Worm (Caenorhabditis elegans) whole organism, L3 larva: ENCODE data around the gene Y45G5AL.1.

Source experiments
- ZK546.5 ChIP-seq: sonication (generic microtip); optimal IDR thresholded peaks from 2 replicates; lab custom pipeline; 2017; ENCODE audit warnings: missing biosample characterization, missing genetic modification characterization
- aly-2 ChIP-seq: fragments of 150-350 bp; optimal IDR thresholded peaks from 2 replicates; lab custom pipeline; 2014; ENCODE audit warnings: missing biosample characterization, missing genetic modification characterization
- ama-1 ChIP-seq: fragments of 150-350 bp; optimal IDR thresholded peaks from 2 replicates; lab custom pipeline; 2018
- ceh-16 ChIP-seq: sonication (generic microtip); optimal IDR thresholded peaks from 2 replicates; lab custom pipeline; 2017; ENCODE audit warnings: missing biosample characterization, missing genetic modification characterization
- ceh-28 ChIP-seq: fragments of 150-350 bp; optimal IDR thresholded peaks from 2 replicates; lab custom pipeline; 2014; ENCODE audit warnings: missing biosample characterization, missing genetic modification reagents, missing genetic modification characterization
- ceh-9 ChIP-seq: sonication (generic microtip); optimal IDR thresholded peaks from 2 replicates; lab custom pipeline; 2018; ENCODE audit warnings: missing biosample characterization, missing genetic modification characterization
- daf-12 ChIP-seq: fragments of 150-350 bp; optimal IDR thresholded peaks from 2 replicates; lab custom pipeline; 2014; ENCODE audit warnings: missing biosample characterization, missing genetic modification reagents, missing genetic modification characterization
- elt-1 ChIP-seq: fragments of 150-350 bp; optimal IDR thresholded peaks from 2 replicates; lab custom pipeline; 2014; ENCODE audit warnings: missing biosample characterization, missing genetic modification characterization
- elt-2 ChIP-seq: sonication (generic microtip); optimal IDR thresholded peaks from 2 replicates; lab custom pipeline; 2016; ENCODE audit warnings: missing genetic modification reagents, mild to moderate bottlenecking, missing genetic modification characterization, missing compliant biosample characterization
- elt-3 ChIP-seq, 3 experiments: fragments of 150-350 bp in 1 of 3; sonication (generic microtip) in 2 of 3; optimal IDR thresholded peaks; 2 replicates in 2 of 3; 4 replicates in 1 of 3; lab custom pipeline; 2014 to 2017; ENCODE audit warnings: missing biosample characterization in 3 of 3, missing genetic modification characterization in 3 of 3
- eor-1 ChIP-seq, 2 experiments: fragments of 150-350 bp; optimal IDR thresholded peaks; 2 replicates each; lab custom pipeline; 2014 to 2018; ENCODE audit warnings: missing biosample characterization in 2 of 2, missing genetic modification characterization in 2 of 2
- fos-1 ChIP-seq: fragments of 150-350 bp; optimal IDR thresholded peaks from 2 replicates; lab custom pipeline; 2014; ENCODE audit warnings: missing biosample characterization, missing genetic modification characterization
- hmg-11 ChIP-seq: sonication (generic microtip); optimal IDR thresholded peaks from 2 replicates; lab custom pipeline; 2016; ENCODE audit warnings: missing genetic modification characterization, missing compliant biosample characterization
- lin-15B ChIP-seq: fragments of 150-350 bp; optimal IDR thresholded peaks from 2 replicates; lab custom pipeline; 2014; ENCODE audit warnings: missing biosample characterization, missing genetic modification characterization
- lsy-12 ChIP-seq: sonication (generic microtip); optimal IDR thresholded peaks from 2 replicates; lab custom pipeline; 2016; ENCODE audit warnings: mild to moderate bottlenecking, missing genetic modification characterization, missing compliant biosample characterization
- mdl-1 ChIP-seq: fragments of 150-350 bp; optimal IDR thresholded peaks from 2 replicates; lab custom pipeline; 2014; ENCODE audit warnings: missing biosample characterization, missing genetic modification characterization
- mml-1 ChIP-seq: fragments of 150-350 bp; sonication (generic microtip); optimal IDR thresholded peaks from 3 replicates; lab custom pipeline; 2014; ENCODE audit warnings: missing biosample characterization, missing genetic modification characterization
- nfya-1 ChIP-seq: sonication (generic microtip); optimal IDR thresholded peaks from 2 replicates; lab custom pipeline; 2017; ENCODE audit warnings: missing genetic modification characterization, mild to moderate bottlenecking, missing compliant biosample characterization, antibody characterized with exemption, moderate library complexity; ENCODE audit not compliant: insufficient read depth
- nhr-11 ChIP-seq: fragments of 150-350 bp; optimal IDR thresholded peaks from 2 replicates; lab custom pipeline; 2014; ENCODE audit warnings: missing biosample characterization, missing genetic modification characterization
- nhr-12 ChIP-seq: fragments of 150-350 bp; optimal IDR thresholded peaks from 2 replicates; lab custom pipeline; 2014; ENCODE audit warnings: missing biosample characterization, missing genetic modification characterization
- nhr-23 ChIP-seq: fragments of 150-350 bp; optimal IDR thresholded peaks from 2 replicates; lab custom pipeline; 2014; ENCODE audit warnings: missing biosample characterization, missing genetic modification reagents, missing genetic modification characterization
- nhr-237 ChIP-seq: fragments of 150-350 bp; optimal IDR thresholded peaks from 2 replicates; lab custom pipeline; 2014; ENCODE audit warnings: missing biosample characterization, missing genetic modification characterization
- nhr-25 ChIP-seq: sonication (generic microtip); optimal IDR thresholded peaks from 2 replicates; lab custom pipeline; 2017; ENCODE audit warnings: missing biosample characterization, missing genetic modification characterization
- nhr-28 ChIP-seq: fragments of 150-350 bp; optimal IDR thresholded peaks from 2 replicates; lab custom pipeline; 2014; ENCODE audit warnings: missing biosample characterization, missing genetic modification characterization
- nhr-43 ChIP-seq: sonication (generic microtip); optimal IDR thresholded peaks from 2 replicates; lab custom pipeline; 2016; ENCODE audit warnings: mild to moderate bottlenecking, missing genetic modification characterization, missing compliant biosample characterization; ENCODE audit not compliant: poor library complexity, severe bottlenecking
- nhr-67 ChIP-seq: fragments of 150-350 bp; optimal IDR thresholded peaks from 2 replicates; lab custom pipeline; 2014; ENCODE audit warnings: missing biosample characterization, missing genetic modification characterization
- pqm-1 ChIP-seq: fragments of 150-350 bp; optimal IDR thresholded peaks from 2 replicates; lab custom pipeline; 2017; ENCODE audit warnings: missing biosample characterization, missing genetic modification characterization, inconsistent platforms
- sea-2 ChIP-seq: fragments of 150-350 bp; sonication (generic microtip); optimal IDR thresholded peaks from 4 replicates; lab custom pipeline; 2014; ENCODE audit warnings: missing biosample characterization, missing genetic modification reagents, missing genetic modification characterization
- tbx-2 ChIP-seq: sonication (generic microtip); optimal IDR thresholded peaks from 2 replicates; lab custom pipeline; 2016; ENCODE audit warnings: mild to moderate bottlenecking, missing genetic modification characterization, missing compliant biosample characterization
- unc-39 ChIP-seq: sonication (generic microtip); optimal IDR thresholded peaks from 4 replicates; lab custom pipeline; 2017; ENCODE audit warnings: missing biosample characterization, missing genetic modification characterization
- unc-62 ChIP-seq: fragments of 150-350 bp; sonication (generic microtip); optimal IDR thresholded peaks from 4 replicates; lab custom pipeline; 2014; ENCODE audit warnings: missing biosample characterization, missing genetic modification reagents, missing genetic modification characterization
- zag-1 ChIP-seq: fragments of 150-350 bp; optimal IDR thresholded peaks from 2 replicates; lab custom pipeline; 2014; ENCODE audit warnings: missing biosample characterization, missing genetic modification characterization
- ztf-4 ChIP-seq: fragments of 150-350 bp; optimal IDR thresholded peaks from 2 replicates; lab custom pipeline; 2014; ENCODE audit warnings: missing biosample characterization, missing genetic modification characterization

The Y45G5AL.1 gene

DNA sequence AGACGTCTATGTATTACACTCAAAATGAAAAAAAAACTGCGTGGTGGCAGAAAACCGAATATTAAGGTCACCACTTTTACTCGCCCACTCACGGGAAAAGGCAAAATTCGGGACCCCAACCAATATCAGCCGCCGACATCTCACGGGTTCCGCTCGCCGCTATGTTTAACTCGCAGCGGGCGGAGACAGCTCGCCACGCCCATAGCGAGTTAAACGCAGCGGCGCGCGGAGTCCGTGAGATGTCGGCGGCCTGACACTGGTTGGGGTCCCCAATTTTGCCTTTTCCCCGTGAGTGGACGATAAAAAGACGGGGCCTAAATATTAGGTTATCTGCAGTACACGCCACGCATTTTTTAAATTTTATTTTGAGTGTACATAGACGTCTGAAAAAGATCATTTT is 38.2 kb downstream of the Y45G5AL.1 start:
- TF ChIP-seq elt-1 (tag; lab: Kevin White, UChicago) (no peak), elt-3 (tag; optimal IDR thresholded peaks at IDR 0.05; lab: Kevin White, UChicago) (no peak), tbx-2 (tag; lab: Kevin White, UChicago) (no peak), nhr-23 (tag; lab: Kevin White, UChicago) (no peak), aly-2 (tag; lab: Kevin White, UChicago) (no peak), ceh-9 (tag; lab: Kevin White, UChicago) (no peak), nhr-67 (tag; lab: Kevin White, UChicago) (no peak), ceh-28 (tag; lab: Kevin White, UChicago) (no peak), ceh-16 (tag; lab: Kevin White, UChicago) (no peak), nhr-43 (tag; lab: Kevin White, UChicago) (no peak), elt-2 (tag; lab: Kevin White, UChicago) (no peak), daf-12 (tag; lab: Kevin White, UChicago) (no peak)

DNA sequence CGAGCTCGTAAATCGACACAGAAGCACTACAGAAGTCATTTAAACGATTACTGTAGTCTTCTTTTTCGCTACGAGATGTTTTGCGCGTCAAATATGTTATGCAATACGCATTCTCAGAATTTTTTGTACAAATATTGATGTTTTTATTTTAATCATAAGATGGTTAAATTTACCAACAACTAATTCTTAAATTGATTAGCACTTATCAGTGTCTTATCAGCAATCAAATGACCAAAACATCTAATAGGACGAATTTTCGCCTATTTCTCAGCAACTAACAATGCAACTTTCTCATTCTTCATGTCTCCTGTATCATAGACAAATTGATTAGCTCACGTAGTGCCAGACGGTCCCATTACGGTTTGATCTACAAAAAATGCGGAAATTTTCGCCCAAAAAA is 41.6 kb downstream of the Y45G5AL.1 start:
- TF ChIP-seq nhr-23 (tag; lab: Kevin White, UChicago) (no peak), mml-1 (tag; lab: Kevin White, UChicago) (no peak), nhr-11 (tag; lab: Kevin White, UChicago) (no peak), ZK546.5 (no peak), unc-39 (tag; lab: Kevin White, UChicago) (no peak), zag-1 (tag; lab: Kevin White, UChicago) (no peak), hmg-11 (tag; lab: Kevin White, UChicago) (no peak), nhr-12 (tag; lab: Kevin White, UChicago) (no peak), unc-62 (no peak), tbx-2 (tag; lab: Kevin White, UChicago) (no peak), fos-1 (no peak), lin-15B (tag; lab: Kevin White, UChicago) (no peak), sea-2 (GFP tag; lab: Kevin White, UChicago) (no peak), lsy-12 (tag; lab: Kevin White, UChicago) (no peak), nhr-237 (no peak), pqm-1 (peak; percentile 12), elt-2 (tag; lab: Kevin White, UChicago) (peak; percentile 10)

DNA sequence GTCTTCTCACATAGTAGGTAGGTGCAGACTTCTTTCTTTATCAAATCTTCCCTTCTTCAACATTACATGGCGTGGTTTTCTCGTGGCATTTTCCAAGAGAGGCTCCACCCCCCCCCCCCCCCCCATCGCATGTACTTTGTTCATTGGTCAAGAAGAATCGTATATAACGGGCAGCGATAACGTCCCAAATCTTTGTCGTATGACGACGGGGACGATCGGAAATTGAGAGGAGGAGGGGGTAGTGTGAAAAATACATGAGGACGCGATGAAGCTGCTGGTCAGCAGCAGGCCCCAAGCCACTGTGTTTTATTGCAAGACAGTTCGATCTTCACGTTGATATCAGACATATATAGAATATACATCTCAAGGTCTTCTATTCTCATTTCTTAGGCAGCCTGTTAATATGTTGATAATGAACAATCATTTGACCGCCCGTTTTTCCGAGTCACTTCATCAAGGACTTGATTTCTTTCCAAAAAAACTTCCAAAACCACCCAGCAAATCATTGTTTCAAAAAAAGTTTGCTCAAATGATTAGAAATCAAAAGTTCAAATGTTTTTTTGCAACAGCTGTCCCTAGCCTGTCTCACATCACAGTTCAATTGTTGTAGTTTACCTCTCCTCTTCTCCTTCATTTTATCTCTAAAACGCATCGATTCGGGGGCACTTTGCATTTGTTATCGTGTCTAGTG is 42.3 kb downstream of the Y45G5AL.1 start:
- TF ChIP-seq nhr-28 (no peak), ceh-28 (tag; lab: Kevin White, UChicago) (no peak), nhr-43 (tag; lab: Kevin White, UChicago) (peak; percentile 56), ZK546.5 (no peak), ceh-9 (tag; lab: Kevin White, UChicago) (no peak), nhr-11 (tag; lab: Kevin White, UChicago) (no peak), mdl-1 (no peak), nhr-12 (tag; lab: Kevin White, UChicago) (no peak), elt-2 (tag; lab: Kevin White, UChicago) (peak; percentile 50), nfya-1 (tag; lab: Kevin White, UChicago) (peak; percentile 55), nhr-23 (tag; lab: Kevin White, UChicago) (no peak), nhr-25 (tag; lab: Kevin White, UChicago) (peak; percentile 7), unc-39 (tag; lab: Kevin White, UChicago) (no peak), ztf-4 (no peak), ama-1 (lab: Kevin White, UChicago) (peak; percentile 40)

DNA sequence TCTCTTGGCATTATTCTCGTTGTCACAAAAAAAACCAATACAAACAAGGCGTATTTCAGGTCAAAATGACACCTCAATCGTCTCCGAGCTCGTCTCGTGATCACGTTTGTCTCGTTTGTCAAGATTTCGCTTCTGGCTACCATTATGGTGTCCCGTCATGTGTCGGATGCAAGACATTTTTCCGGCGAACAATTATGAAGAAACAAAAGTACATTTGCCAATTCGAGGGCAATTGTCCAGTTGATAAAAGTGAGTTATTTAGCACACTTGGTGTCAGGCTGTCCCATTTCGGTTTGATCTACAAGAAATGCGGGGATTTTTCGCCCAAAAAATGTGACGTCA is 42.8 kb downstream of the Y45G5AL.1 start, which contains the start of gene nhr-114:
Gene nhr-114, plus strand, starts transcription at position 59 of the 342 bp plus-strand sequence.
- TF ChIP-seq nfya-1 (tag; lab: Kevin White, UChicago), result no peak
- no peak for TF ChIP-seq nhr-25 (tag; lab: Kevin White, UChicago)
- no peak for TF ChIP-seq eor-1 (tag; optimal IDR thresholded peaks at IDR 0.05; lab: Kevin White, UChicago)
- no peak for TF ChIP-seq ceh-28 (tag; lab: Kevin White, UChicago)
- TF ChIP-seq elt-2 (tag; lab: Kevin White, UChicago), result peak; percentile 45
- TF ChIP-seq mml-1 (tag; lab: Kevin White, UChicago), result no peak
